Fruit fly (Drosophila melanogaster) whole organism, embryonic: ENCODE data around the gene cac.

Experiments
- CG11504 ChIP-seq: fragments of 200-800 bp; sonication (Bioruptor generic); optimal IDR thresholded peaks from 3 replicates; lab custom pipeline; 2019; ENCODE audit warnings: missing biosample characterization, mild to moderate bottlenecking, missing genetic modification characterization, moderate library complexity
- CG1233 ChIP-seq: fragments of 200-800 bp; sonication (Bioruptor generic); optimal IDR thresholded peaks from 4 replicates; lab custom pipeline; 2018; ENCODE audit warnings: missing biosample characterization, mild to moderate bottlenecking, missing genetic modification characterization
- CG12391 ChIP-seq: fragments of 200-800 bp; sonication (Bioruptor generic); optimal IDR thresholded peaks from 3 replicates; lab custom pipeline; 2018; ENCODE audit warnings: missing biosample characterization, mild to moderate bottlenecking, missing genetic modification characterization, moderate library complexity
- CG14965 ChIP-seq: fragments of 200-800 bp; sonication (Bioruptor generic); optimal IDR thresholded peaks from 2 replicates; lab custom pipeline; 2016; ENCODE audit warnings: missing biosample characterization, missing genetic modification characterization, borderline replicate concordance
- CG2129 ChIP-seq: fragments of 200-800 bp; sonication (Bioruptor generic); IDR thresholded peaks from 2 replicates; pipeline ENCODE4 v1.3.6; 2022; ENCODE audit warnings: missing biosample characterization, missing genetic modification characterization; ENCODE audit not compliant: partially characterized antibody
- CG2712 ChIP-seq: fragments of 200-800 bp; optimal IDR thresholded peaks from 3 replicates; lab custom pipeline; 2019; ENCODE audit warnings: missing biosample characterization, mild to moderate bottlenecking, missing genetic modification characterization, moderate library complexity
- CG33213 ChIP-seq: fragments of 200-800 bp; sonication (Bioruptor generic); optimal IDR thresholded peaks from 3 replicates; lab custom pipeline; 2016; ENCODE audit warnings: missing biosample characterization, missing genetic modification characterization
- CG5245 ChIP-seq: fragments of 200-800 bp; sonication (Bioruptor generic); optimal IDR thresholded peaks from 3 replicates; lab custom pipeline; 2016; ENCODE audit warnings: missing biosample characterization, missing genetic modification characterization
- CG6254 ChIP-seq: fragments of 200-800 bp; sonication (Bioruptor generic); optimal IDR thresholded peaks from 3 replicates; lab custom pipeline; 2017; ENCODE audit warnings: mild to moderate bottlenecking, missing biosample characterization, missing genetic modification reagents, missing genetic modification characterization
- CG8281 ChIP-seq: fragments of 200-800 bp; sonication (Bioruptor generic); optimal IDR thresholded peaks from 2 replicates; lab custom pipeline; 2018; ENCODE audit warnings: missing biosample characterization, mild to moderate bottlenecking, missing genetic modification characterization, moderate library complexity
- CG9215 ChIP-seq: fragments of 200-800 bp; sonication (Bioruptor generic); IDR thresholded peaks from 2 replicates; pipeline ENCODE4 v1.3.6; 2022; ENCODE audit warnings: missing biosample characterization, missing genetic modification characterization
- E2f1 ChIP-seq: fragments of 200-800 bp; sonication (Bioruptor generic); IDR thresholded peaks from 2 replicates; pipeline ENCODE4 v1.3.6; 2022; ENCODE audit warnings: missing biosample characterization, missing genetic modification characterization
- Elba2 ChIP-seq: fragments of 200-800 bp; sonication (Bioruptor generic); optimal IDR thresholded peaks from 3 replicates; lab custom pipeline; 2016; ENCODE audit warnings: missing biosample characterization, missing genetic modification characterization
- MESR4 ChIP-seq: fragments of 200-800 bp; sonication (Bioruptor generic); optimal IDR thresholded peaks from 2 replicates; lab custom pipeline; 2018; ENCODE audit warnings: missing biosample characterization, mild to moderate bottlenecking, missing genetic modification characterization, moderate library complexity
- Mad ChIP-seq: fragments of 200-800 bp; sonication (Bioruptor generic); optimal IDR thresholded peaks from 2 replicates; lab custom pipeline; 2016; ENCODE audit warnings: missing biosample characterization, missing genetic modification characterization
- Nf-YA ChIP-seq: fragments of 200-800 bp; sonication (Bioruptor generic); IDR thresholded peaks from 2 replicates; pipeline ENCODE4 v1.3.6; 2022; ENCODE audit warnings: missing biosample characterization, missing genetic modification characterization
- NfI ChIP-seq: fragments of 200-800 bp; sonication (Bioruptor generic); optimal IDR thresholded peaks from 3 replicates; lab custom pipeline; 2018; ENCODE audit warnings: missing biosample characterization, mild to moderate bottlenecking, missing genetic modification characterization, moderate library complexity
- Oaz ChIP-seq: fragments of 200-800 bp; sonication (Bioruptor generic); IDR thresholded peaks from 2 replicates; pipeline ENCODE4 v1.3.6; 2022; ENCODE audit warnings: missing biosample characterization, missing genetic modification characterization
- Trl ChIP-seq, 3 experiments: fragments of >200 bp in 2 of 3; fragments of 200-800 bp in 1 of 3; sonication (Bioruptor generic) in 1 of 3; optimal IDR thresholded peaks; 2 replicates in 1 of 3; 3 replicates in 2 of 3; lab custom pipeline; 2016 to 2017; ENCODE audit warnings: missing biosample characterization in 1 of 3, missing genetic modification characterization in 1 of 3
- Vsx1 ChIP-seq: fragments of 200-800 bp; sonication (Bioruptor generic); optimal IDR thresholded peaks from 2 replicates; lab custom pipeline; 2017; ENCODE audit warnings: missing biosample characterization, mild to moderate bottlenecking, missing genetic modification characterization, missing genetic modification reagents
- Xbp1 ChIP-seq: fragments of 200-800 bp; sonication (Bioruptor generic); optimal IDR thresholded peaks from 3 replicates; lab custom pipeline; 2016; ENCODE audit warnings: missing biosample characterization, mild to moderate bottlenecking, missing genetic modification characterization
- abd-A ChIP-seq: fragments of 200-800 bp; sonication (Bioruptor generic); optimal IDR thresholded peaks from 3 replicates; lab custom pipeline; 2019; ENCODE audit warnings: missing biosample characterization, mild to moderate bottlenecking, missing genetic modification characterization, moderate library complexity
- bsh ChIP-seq, 2 experiments: fragments of 200-800 bp; sonication (Bioruptor generic); optimal IDR thresholded peaks; 2 replicates each; lab custom pipeline; 2017 to 2018; ENCODE audit warnings: mild to moderate bottlenecking in 2 of 2, missing biosample characterization in 2 of 2, missing genetic modification characterization in 2 of 2, moderate library complexity in 1 of 2
- croc ChIP-seq: fragments of 200-800 bp; sonication (Bioruptor generic); conservative IDR thresholded peaks from 3 replicates; pipeline ENCODE4 v1.3.6; 2022; ENCODE audit warnings: missing biosample characterization, missing genetic modification characterization
- ewg ChIP-seq: fragments of 200-800 bp; sonication (Bioruptor generic); optimal IDR thresholded peaks from 3 replicates; lab custom pipeline; 2017; ENCODE audit warnings: mild to moderate bottlenecking, missing biosample characterization, missing genetic modification reagents, missing genetic modification characterization
- grn ChIP-seq: fragments of 200-800 bp; sonication (Bioruptor generic); optimal IDR thresholded peaks from 3 replicates; lab custom pipeline; 2017; ENCODE audit warnings: missing biosample characterization, missing genetic modification characterization
- gro ChIP-seq: fragments of 200-800 bp; sonication (Bioruptor generic); optimal IDR thresholded peaks from 2 replicates; lab custom pipeline; 2016; ENCODE audit warnings: missing biosample characterization, missing genetic modification characterization
- hkb ChIP-seq, 2 experiments: fragments of 200-800 bp in 1 of 2; fragments of >200 bp in 1 of 2; sonication (Bioruptor generic) in 1 of 2; IDR thresholded peaks in 1 of 2; optimal IDR thresholded peaks in 1 of 2; 2 replicates each; pipeline versions ENCODE4 v1.3.6 to Lab custom; 2017 to 2022; ENCODE audit warnings: missing biosample characterization in 1 of 2, missing genetic modification characterization in 1 of 2
- jing ChIP-seq: fragments of 200-800 bp; sonication (Bioruptor generic); optimal IDR thresholded peaks from 2 replicates; lab custom pipeline; 2018; ENCODE audit warnings: missing biosample characterization, mild to moderate bottlenecking, missing genetic modification characterization
- kay ChIP-seq: fragments of 200-800 bp; sonication (Bioruptor generic); optimal IDR thresholded peaks from 2 replicates; lab custom pipeline; 2016; ENCODE audit warnings: missing biosample characterization, missing genetic modification characterization
- mam ChIP-seq: fragments of 200-800 bp; sonication (Bioruptor generic); optimal IDR thresholded peaks from 3 replicates; lab custom pipeline; 2016; ENCODE audit warnings: missing biosample characterization, missing genetic modification characterization
- p53 ChIP-seq: fragments of 200-800 bp; sonication (Bioruptor generic); optimal IDR thresholded peaks from 2 replicates; lab custom pipeline; 2016; ENCODE audit warnings: missing biosample characterization, missing genetic modification characterization
- pb ChIP-seq: fragments of 200-800 bp; sonication (Bioruptor generic); optimal IDR thresholded peaks from 3 replicates; lab custom pipeline; 2016; ENCODE audit warnings: missing biosample characterization, missing genetic modification characterization
- sd ChIP-seq: fragments of 200-800 bp; sonication (Bioruptor generic); optimal IDR thresholded peaks from 3 replicates; lab custom pipeline; 2018; ENCODE audit warnings: missing biosample characterization, mild to moderate bottlenecking, missing genetic modification characterization, moderate library complexity
- sens ChIP-seq: fragments of 200-800 bp; sonication (Bioruptor generic); peaks from one replicate; lab custom pipeline; 2016; ENCODE audit warnings: missing biosample characterization, missing genetic modification characterization
- trh ChIP-seq: fragments of 200-800 bp; sonication (Bioruptor generic); optimal IDR thresholded peaks from 2 replicates; lab custom pipeline; 2016; ENCODE audit warnings: missing biosample characterization, missing genetic modification characterization
- unpg ChIP-seq: fragments of 200-800 bp; sonication (Bioruptor generic); optimal IDR thresholded peaks from 3 replicates; lab custom pipeline; 2018; ENCODE audit warnings: missing biosample characterization, mild to moderate bottlenecking, missing genetic modification characterization, moderate library complexity
- vnd ChIP-seq: fragments of 200-800 bp; sonication (Bioruptor generic); IDR thresholded peaks from 3 replicates; pipeline ENCODE4 v1.3.6; 2022; ENCODE audit warnings: missing biosample characterization, missing genetic modification characterization; ENCODE audit not compliant: partially characterized antibody
- wor ChIP-seq: fragments of 200-800 bp; sonication (Bioruptor generic); IDR thresholded peaks from 2 replicates; pipeline ENCODE4 v1.3.6; 2022; ENCODE audit warnings: missing biosample characterization, missing genetic modification characterization
- yki ChIP-seq: fragments of >200 bp; optimal IDR thresholded peaks from 3 replicates; lab custom pipeline; 2018
- zen ChIP-seq: fragments of 200-800 bp; sonication (Bioruptor generic); optimal IDR thresholded peaks from 3 replicates; lab custom pipeline; 2018; ENCODE audit warnings: missing biosample characterization, mild to moderate bottlenecking, missing genetic modification characterization, moderate library complexity

cac gene

DNA sequence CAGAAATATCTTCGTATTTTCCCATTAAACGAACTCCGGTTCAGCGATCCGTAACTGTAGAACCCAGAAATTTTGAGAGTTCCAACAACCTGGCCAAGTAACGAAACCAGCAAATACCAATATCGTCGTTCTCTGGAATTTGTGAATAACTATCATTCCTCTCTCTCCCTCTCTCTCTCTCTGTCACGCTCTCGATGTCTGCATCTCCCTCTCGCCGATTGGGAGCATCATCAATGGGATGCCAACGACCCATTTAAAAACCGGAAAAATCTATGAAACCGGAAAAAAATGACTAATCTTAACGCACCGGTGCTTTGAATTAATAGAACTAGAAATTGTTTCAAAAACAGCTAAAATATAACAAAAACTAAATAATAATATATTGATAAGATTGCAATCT is 22.7 kb upstream of the cac start (continued):
- TF ChIP-seq Elba2 (GFP tag; lab: Kevin White, UChicago): no peak
- TF ChIP-seq CG2129 (GFP tag; lab: Robert Waterston, UW): no peak
- no peak for TF ChIP-seq Nf-YA (GFP tag; lab: Robert Waterston, UW)
- TF ChIP-seq CG9215 (GFP tag; lab: Robert Waterston, UW): no peak
- TF ChIP-seq grn: peak; percentile 15
- TF ChIP-seq CG2712 (tag; lab: Kevin White, UChicago): no peak
- TF ChIP-seq kay (GFP tag; lab: Kevin White, UChicago): no peak
- TF ChIP-seq gro (GFP tag; lab: Kevin White, UChicago): no peak
- TF ChIP-seq trh (GFP tag; lab: Kevin White, UChicago): no peak
- TF ChIP-seq jing (GFP tag; lab: Kevin White, UChicago): no peak
- peak; percentile 44 for TF ChIP-seq yki
- TF ChIP-seq ewg (GFP tag; lab: Kevin White, UChicago): no peak
- no peak for TF ChIP-seq Oaz (GFP tag; lab: Robert Waterston, UW)
- peak; percentile 71 to 77 for TF ChIP-seq Trl (optimal IDR thresholded peaks at IDR 0.05; lab: Kevin White, UChicago)
- TF ChIP-seq Trl (GFP tag; optimal IDR thresholded peaks at IDR 0.05; lab: Kevin White, UChicago): no peak
- TF ChIP-seq mam (GFP tag; lab: Kevin White, UChicago): no peak
- no peak for TF ChIP-seq CG6254 (GFP tag; lab: Kevin White, UChicago)
- no peak for TF ChIP-seq abd-A (tag; lab: Kevin White, UChicago)
- TF ChIP-seq p53 (GFP tag; lab: Kevin White, UChicago): no peak
- TF ChIP-seq Xbp1: no peak
- no peak for TF ChIP-seq MESR4
- TF ChIP-seq pb (GFP tag; lab: Kevin White, UChicago): no peak
- no peak for TF ChIP-seq croc (GFP tag; lab: Robert Waterston, UW)
- TF ChIP-seq sd (tag; lab: Kevin White, UChicago): peak; percentile 92
- TF ChIP-seq sens (GFP tag; lab: Kevin White, UChicago): peak; percentile 28
- TF ChIP-seq CG12391 (tag; lab: Kevin White, UChicago): no peak
- no peak for TF ChIP-seq CG8281 (tag; lab: Kevin White, UChicago)
- TF ChIP-seq zen (tag; lab: Kevin White, UChicago): no peak
- no peak for TF ChIP-seq CG14965 (GFP tag; lab: Kevin White, UChicago)
- no peak for TF ChIP-seq CG11504 (tag; lab: Kevin White, UChicago)
- no peak for TF ChIP-seq wor (GFP tag; lab: Robert Waterston, UW)
- no peak for TF ChIP-seq hkb (optimal IDR thresholded peaks at IDR 0.05; lab: Kevin White, UChicago)
- TF ChIP-seq hkb (GFP tag; IDR thresholded peaks at IDR 0.05; lab: Robert Waterston, UW): no peak
- no peak for TF ChIP-seq CG1233 (GFP tag; lab: Kevin White, UChicago)
- TF ChIP-seq Vsx1 (GFP tag; lab: Kevin White, UChicago): no peak
- TF ChIP-seq vnd (GFP tag; lab: Robert Waterston, UW): no peak
- no peak for TF ChIP-seq CG33213 (GFP tag; lab: Kevin White, UChicago)
- TF ChIP-seq bsh (GFP tag; optimal IDR thresholded peaks at IDR 0.05; lab: Kevin White, UChicago): no peak
- TF ChIP-seq Mad (GFP tag; lab: Kevin White, UChicago): no peak
- no peak for TF ChIP-seq E2f1
- no peak for TF ChIP-seq unpg (GFP tag; lab: Kevin White, UChicago)
- no peak for TF ChIP-seq CG5245 (GFP tag; lab: Kevin White, UChicago)
- TF ChIP-seq NfI: no peak
- TF ChIP-seq, all 482 proteins: peak for 7
